Worm (Caenorhabditis elegans) whole organism, early embryonic: ENCODE results near the gene Y67A10A.3.

Experiments
- ama-1 ChIP-seq: fragments of 150-350 bp; optimal IDR thresholded peaks from 2 replicates; lab custom pipeline; 2014
- flt-1 ChIP-seq: fragments of 200-800 bp; sonication (Bioruptor generic); IDR thresholded peaks from 2 replicates; pipeline ENCODE4 v1.3.6; 2022; ENCODE audit warnings: missing genetic modification characterization, missing compliant biosample characterization
- pes-1 ChIP-seq: fragments of 200-800 bp; sonication (Bioruptor generic); IDR thresholded peaks from 2 replicates; pipeline ENCODE4 v1.3.6; 2022; ENCODE audit warnings: missing genetic modification reagents, missing genetic modification characterization, missing compliant biosample characterization
- tbx-11 ChIP-seq: fragments of 200-800 bp; sonication (Bioruptor generic); IDR thresholded peaks from 2 replicates; pipeline ENCODE4 v1.3.6; 2022; ENCODE audit warnings: missing genetic modification characterization, missing compliant biosample characterization
- tbx-37 ChIP-seq: fragments of 200-800 bp; sonication (Bioruptor generic); conservative IDR thresholded peaks from 2 replicates; pipeline ENCODE4 v1.3.6; 2022; ENCODE audit warnings: missing genetic modification reagents, missing genetic modification characterization, missing compliant biosample characterization

DNA sequence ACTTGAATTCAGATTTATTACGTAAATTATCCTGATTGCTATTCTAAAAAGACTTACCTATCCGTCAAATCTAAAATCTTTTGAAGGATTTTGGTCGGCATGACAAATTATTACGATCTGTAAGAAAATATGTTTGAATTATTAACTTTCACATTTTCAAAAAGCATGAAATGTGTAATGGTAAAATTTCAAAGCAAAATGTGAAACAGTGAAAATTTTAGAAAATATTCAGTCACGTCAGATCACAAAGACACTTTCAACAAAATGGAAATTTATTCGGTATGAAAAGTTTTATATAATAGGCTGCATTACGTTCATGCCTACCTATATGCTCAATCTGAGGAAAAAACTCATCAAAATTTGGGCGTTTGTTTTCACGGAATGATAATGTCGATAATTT lies 12.6 kb downstream of the Y67A10A.3 start, which contains the start of gene fbxa-126:
- no peak for TF ChIP-seq ama-1 (lab: Kevin White, UChicago)
- no peak for TF ChIP-seq tbx-11 (GFP tag; lab: Robert Waterston, UW)
- TF ChIP-seq pes-1 (GFP tag; lab: Robert Waterston, UW), result no peak
- no peak for TF ChIP-seq tbx-37 (GFP tag; lab: Robert Waterston, UW)
- TF ChIP-seq flt-1, result no peak
